Fruit fly (Drosophila melanogaster) whole organism, embryonic: Measurements from ENCODE around the gene CG31883.

ENCODE experiments used
- Abd-B ChIP-seq: fragments of 200-800 bp; sonication (Bioruptor generic); optimal IDR thresholded peaks from 2 replicates; lab custom pipeline; 2018; ENCODE audit warnings: missing biosample characterization, mild to moderate bottlenecking, missing genetic modification characterization, moderate library complexity
- Bgb ChIP-seq: fragments of 200-800 bp; sonication (Bioruptor generic); IDR thresholded peaks from 2 replicates; pipeline ENCODE4 v1.3.6; 2022; ENCODE audit warnings: missing biosample characterization, missing genetic modification characterization; ENCODE audit not compliant: partially characterized antibody
- Blimp-1 ChIP-seq: fragments of 200-800 bp; sonication (Bioruptor generic); optimal IDR thresholded peaks from 3 replicates; lab custom pipeline; 2018; ENCODE audit warnings: missing biosample characterization, missing genetic modification characterization, mild to moderate bottlenecking, moderate library complexity, missing genetic modification reagents
- CG10209 ChIP-seq: fragments of 200-800 bp; sonication (Bioruptor generic); optimal IDR thresholded peaks from 3 replicates; lab custom pipeline; 2017; ENCODE audit warnings: missing biosample characterization, mild to moderate bottlenecking, missing genetic modification characterization, missing genetic modification reagents
- CG11456 ChIP-seq: fragments of 200-800 bp; sonication (Bioruptor generic); IDR thresholded peaks from 3 replicates; pipeline ENCODE4 v1.3.6; 2022; ENCODE audit warnings: missing biosample characterization, missing genetic modification characterization
- CG12744 ChIP-seq: fragments of 200-800 bp; sonication (Bioruptor generic); optimal IDR thresholded peaks from 2 replicates; lab custom pipeline; 2016; ENCODE audit warnings: missing biosample characterization, missing genetic modification characterization
- CG13424 ChIP-seq: fragments of 200-800 bp; sonication (Bioruptor generic); optimal IDR thresholded peaks from 2 replicates; lab custom pipeline; 2019; ENCODE audit warnings: missing biosample characterization, mild to moderate bottlenecking, missing genetic modification characterization, moderate library complexity
- CG17361 ChIP-seq: fragments of 200-800 bp; sonication (Bioruptor generic); IDR thresholded peaks from 3 replicates; pipeline ENCODE4 v1.3.6; 2022; ENCODE audit warnings: missing biosample characterization, missing genetic modification characterization
- CG17802 ChIP-seq: fragments of 200-800 bp; sonication (Bioruptor generic); optimal IDR thresholded peaks from 2 replicates; lab custom pipeline; 2018; ENCODE audit warnings: missing biosample characterization, mild to moderate bottlenecking, missing genetic modification characterization, moderate library complexity
- CG2712 ChIP-seq: fragments of 200-800 bp; optimal IDR thresholded peaks from 3 replicates; lab custom pipeline; 2019; ENCODE audit warnings: missing biosample characterization, mild to moderate bottlenecking, missing genetic modification characterization, moderate library complexity
- CG31388 ChIP-seq: fragments of 200-800 bp; sonication (Bioruptor generic); optimal IDR thresholded peaks from 2 replicates; lab custom pipeline; 2016; ENCODE audit warnings: missing biosample characterization, missing genetic modification characterization
- CG3847 ChIP-seq: fragments of 200-800 bp; sonication (Bioruptor generic); IDR thresholded peaks from 2 replicates; pipeline ENCODE4 v1.3.6; 2022; ENCODE audit warnings: missing biosample characterization, missing genetic modification characterization
- CG42726 ChIP-seq: fragments of 200-800 bp; sonication (Bioruptor generic); IDR thresholded peaks from 2 replicates; pipeline ENCODE4 v1.3.6; 2022; ENCODE audit warnings: missing biosample characterization, missing genetic modification characterization; ENCODE audit not compliant: partially characterized antibody
- CG4730 ChIP-seq: fragments of 200-800 bp; sonication (Bioruptor generic); IDR thresholded peaks from 2 replicates; pipeline ENCODE4 v1.3.6; 2022; ENCODE audit warnings: missing biosample characterization, missing genetic modification characterization
- CG6254 ChIP-seq: fragments of 200-800 bp; sonication (Bioruptor generic); optimal IDR thresholded peaks from 3 replicates; lab custom pipeline; 2017; ENCODE audit warnings: mild to moderate bottlenecking, missing biosample characterization, missing genetic modification reagents, missing genetic modification characterization
- CG6683 ChIP-seq: fragments of 200-800 bp; sonication (Bioruptor generic); optimal IDR thresholded peaks from 2 replicates; lab custom pipeline; 2017; ENCODE audit warnings: missing biosample characterization, mild to moderate bottlenecking, missing genetic modification characterization, missing genetic modification reagents
- CG6689 ChIP-seq: fragments of 200-800 bp; sonication (Bioruptor generic); IDR thresholded peaks from 2 replicates; pipeline ENCODE4 v1.3.6; 2022; ENCODE audit warnings: missing biosample characterization, missing genetic modification characterization
- CG7839 ChIP-seq: fragments of 200-800 bp; sonication (Bioruptor generic); optimal IDR thresholded peaks from 3 replicates; lab custom pipeline; 2018; ENCODE audit warnings: missing biosample characterization, mild to moderate bottlenecking, missing genetic modification characterization, moderate library complexity
- CrebB ChIP-seq: fragments of 200-800 bp; sonication (Bioruptor generic); optimal IDR thresholded peaks from 3 replicates; lab custom pipeline; 2018; ENCODE audit warnings: missing biosample characterization, mild to moderate bottlenecking, missing genetic modification characterization
- D19A ChIP-seq: fragments of 200-800 bp; optimal IDR thresholded peaks from 3 replicates; lab custom pipeline; 2019; ENCODE audit warnings: missing biosample characterization, mild to moderate bottlenecking, missing genetic modification characterization, moderate library complexity
- Dbx ChIP-seq: fragments of 200-800 bp; sonication (Bioruptor generic); IDR thresholded peaks from 3 replicates; pipeline ENCODE4 v1.3.6; 2022; ENCODE audit warnings: missing biosample characterization, missing genetic modification characterization
- Eip74EF ChIP-seq, 2 experiments: fragments of 200-800 bp in 1 of 2; fragments of >200 bp in 1 of 2; sonication (Bioruptor generic) in 1 of 2; optimal IDR thresholded peaks; 2 replicates each; lab custom pipeline; 2017 to 2019; ENCODE audit warnings: missing biosample characterization in 2 of 2, missing genetic modification characterization in 2 of 2, mild to moderate bottlenecking in 1 of 2, moderate library complexity in 1 of 2
- Fer1 ChIP-seq: fragments of 200-800 bp; sonication (Bioruptor generic); optimal IDR thresholded peaks from 2 replicates; lab custom pipeline; 2017; ENCODE audit warnings: missing biosample characterization, mild to moderate bottlenecking, missing genetic modification characterization
- HLH3B ChIP-seq: fragments of 200-800 bp; sonication (Bioruptor generic); IDR thresholded peaks from 2 replicates; pipeline ENCODE4 v1.3.6; 2022; ENCODE audit warnings: missing biosample characterization, missing genetic modification characterization
- HmgZ ChIP-seq: fragments of 200-800 bp; sonication (Bioruptor generic); optimal IDR thresholded peaks from 2 replicates; lab custom pipeline; 2018; ENCODE audit warnings: missing biosample characterization, mild to moderate bottlenecking, missing genetic modification characterization
- Max ChIP-seq: fragments of 200-800 bp; sonication (Bioruptor generic); optimal IDR thresholded peaks from 2 replicates; lab custom pipeline; 2016; ENCODE audit warnings: missing biosample characterization, mild to moderate bottlenecking, missing genetic modification characterization
- NC2α ChIP-seq: fragments of 200-800 bp; sonication (Bioruptor generic); optimal IDR thresholded peaks from 2 replicates; lab custom pipeline; 2016; ENCODE audit warnings: missing biosample characterization, missing genetic modification characterization
- Rfx ChIP-seq: fragments of 200-800 bp; sonication (Bioruptor generic); IDR thresholded peaks from 2 replicates; pipeline ENCODE4 v1.3.6; 2022; ENCODE audit warnings: missing biosample characterization, missing genetic modification characterization
- Scr ChIP-seq: fragments of 200-800 bp; sonication (Bioruptor generic); IDR thresholded peaks from 2 replicates; pipeline ENCODE4 v1.3.6; 2022; ENCODE audit warnings: missing biosample characterization, missing genetic modification characterization; ENCODE audit not compliant: partially characterized antibody
- Taf1 ChIP-seq: fragments of 200-800 bp; sonication (Bioruptor generic); IDR thresholded peaks from 2 replicates; pipeline ENCODE4 v1.3.6; 2022; ENCODE audit warnings: missing biosample characterization, missing genetic modification characterization
- amos ChIP-seq: fragments of 200-800 bp; sonication (Bioruptor generic); IDR thresholded peaks from 2 replicates; pipeline ENCODE4 v1.3.6; 2022; ENCODE audit warnings: missing biosample characterization, missing genetic modification characterization; ENCODE audit not compliant: partially characterized antibody
- bsh ChIP-seq, 2 experiments: fragments of 200-800 bp; sonication (Bioruptor generic); optimal IDR thresholded peaks; 2 replicates each; lab custom pipeline; 2017 to 2018; ENCODE audit warnings: mild to moderate bottlenecking in 2 of 2, missing biosample characterization in 2 of 2, missing genetic modification characterization in 2 of 2, moderate library complexity in 1 of 2
- croc ChIP-seq: fragments of 200-800 bp; sonication (Bioruptor generic); conservative IDR thresholded peaks from 3 replicates; pipeline ENCODE4 v1.3.6; 2022; ENCODE audit warnings: missing biosample characterization, missing genetic modification characterization
- da ChIP-seq: fragments of 200-800 bp; sonication (Bioruptor generic); optimal IDR thresholded peaks from 2 replicates; lab custom pipeline; 2016; ENCODE audit warnings: missing biosample characterization, missing genetic modification characterization
- fd96Cb ChIP-seq: fragments of 200-800 bp; sonication (Bioruptor generic); optimal IDR thresholded peaks from 2 replicates; lab custom pipeline; 2018; ENCODE audit warnings: missing biosample characterization, mild to moderate bottlenecking, missing genetic modification characterization, moderate library complexity
- grau ChIP-seq: fragments of 200-800 bp; optimal IDR thresholded peaks from 3 replicates; lab custom pipeline; 2019; ENCODE audit warnings: missing biosample characterization, mild to moderate bottlenecking, missing genetic modification characterization, moderate library complexity
- gsb-n ChIP-seq: fragments of 200-800 bp; sonication (Bioruptor generic); optimal IDR thresholded peaks from 3 replicates; lab custom pipeline; 2018; ENCODE audit warnings: missing biosample characterization, mild to moderate bottlenecking, missing genetic modification characterization
- lola ChIP-seq, 3 experiments: fragments of >200 bp in 2 of 3; fragments of 200-800 bp in 1 of 3; sonication (Bioruptor generic) in 1 of 3; optimal IDR thresholded peaks; 2 replicates each; lab custom pipeline; 2017 to 2019; ENCODE audit warnings: missing biosample characterization in 3 of 3, missing genetic modification characterization in 3 of 3, mild to moderate bottlenecking in 1 of 3, moderate library complexity in 1 of 3
- mam ChIP-seq: fragments of 200-800 bp; sonication (Bioruptor generic); optimal IDR thresholded peaks from 3 replicates; lab custom pipeline; 2016; ENCODE audit warnings: missing biosample characterization, missing genetic modification characterization
- nom ChIP-seq: fragments of 200-800 bp; sonication (Bioruptor generic); optimal IDR thresholded peaks from 2 replicates; lab custom pipeline; 2017; ENCODE audit warnings: missing biosample characterization, missing genetic modification characterization, mild to moderate bottlenecking, moderate library complexity, missing genetic modification reagents
- pnt ChIP-seq: fragments of 200-800 bp; sonication (Bioruptor generic); optimal IDR thresholded peaks from 3 replicates; lab custom pipeline; 2016; ENCODE audit warnings: missing biosample characterization, missing genetic modification characterization
- prd ChIP-seq, 3 experiments: fragments of >200 bp in 2 of 3; fragments of 200-800 bp in 1 of 3; sonication (Bioruptor generic) in 1 of 3; optimal IDR thresholded peaks in 2 of 3; IDR thresholded peaks in 1 of 3; 2 replicates in 2 of 3; 3 replicates in 1 of 3; pipeline versions ENCODE4 v1.3.6 to Lab custom; 2017 to 2022; ENCODE audit warnings: missing biosample characterization in 1 of 3, missing genetic modification characterization in 1 of 3
- ranshi ChIP-seq: fragments of 200-800 bp; sonication (Bioruptor generic); IDR thresholded peaks from 2 replicates; pipeline ENCODE4 v1.3.6; 2022; ENCODE audit warnings: missing biosample characterization, missing genetic modification characterization
- ro ChIP-seq: fragments of 200-800 bp; sonication (Bioruptor generic); IDR thresholded peaks from 2 replicates; pipeline ENCODE4 v1.3.6; 2022; ENCODE audit warnings: missing biosample characterization, missing genetic modification characterization
- scrt ChIP-seq: fragments of 200-800 bp; sonication (Bioruptor generic); optimal IDR thresholded peaks from 2 replicates; lab custom pipeline; 2018; ENCODE audit warnings: missing biosample characterization, mild to moderate bottlenecking, missing genetic modification characterization, moderate library complexity
- so ChIP-seq: fragments of 200-800 bp; sonication (Bioruptor generic); IDR thresholded peaks from 3 replicates; pipeline ENCODE4 v1.3.6; 2022; ENCODE audit warnings: missing biosample characterization, missing genetic modification characterization
- sqz ChIP-seq: fragments of 200-800 bp; sonication (Bioruptor generic); optimal IDR thresholded peaks from 3 replicates; lab custom pipeline; 2018; ENCODE audit warnings: missing biosample characterization, mild to moderate bottlenecking, missing genetic modification characterization
- tap ChIP-seq: fragments of 200-800 bp; optimal IDR thresholded peaks from 3 replicates; lab custom pipeline; 2019; ENCODE audit warnings: missing biosample characterization, mild to moderate bottlenecking, missing genetic modification characterization, moderate library complexity
- unpg ChIP-seq: fragments of 200-800 bp; sonication (Bioruptor generic); optimal IDR thresholded peaks from 3 replicates; lab custom pipeline; 2018; ENCODE audit warnings: missing biosample characterization, mild to moderate bottlenecking, missing genetic modification characterization, moderate library complexity

The CG31883 gene

DNA sequence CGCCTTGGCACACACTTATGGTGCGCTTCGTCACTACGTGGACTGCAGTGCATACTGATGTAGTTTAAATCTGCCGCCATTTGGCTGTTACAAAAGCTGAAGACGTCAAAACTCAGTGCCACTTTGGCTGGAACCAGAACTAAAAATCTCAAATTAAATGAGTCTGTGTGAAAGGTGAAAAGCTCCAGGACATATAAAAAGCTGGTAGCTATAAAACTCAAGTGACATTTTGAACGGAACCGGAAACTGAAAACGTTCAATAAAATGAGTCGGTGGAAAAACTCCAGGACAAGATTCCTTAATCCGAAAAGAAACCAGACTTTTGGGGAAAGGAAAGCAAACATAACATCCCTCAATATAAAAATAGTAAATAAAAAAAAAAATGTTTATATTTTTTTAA, 37.5 kb upstream of the CG31883 start (continued):
- TF ChIP-seq Bgb (peak; percentile 17; the same call in 1 of the 2 replicates), Taf1 (GFP tag; lab: Robert Waterston, UW) (no peak), pnt (no peak), Abd-B (GFP tag; lab: Kevin White, UChicago) (no peak), CG17361 (peak; percentile 48; the same call in 1 of the 3 replicates), Scr (GFP tag; lab: Robert Waterston, UW) (no peak), amos (no peak), grau (tag; lab: Kevin White, UChicago) (no peak), Fer1 (GFP tag; lab: Kevin White, UChicago) (peak; percentile 85), Rfx (GFP tag; lab: Robert Waterston, UW) (peak; percentile 72), unpg (GFP tag; lab: Kevin White, UChicago) (no peak), CG6254 (GFP tag; lab: Kevin White, UChicago) (no peak), CG12744 (no peak), Dbx (GFP tag; lab: Robert Waterston, UW) (peak; percentile 76; the same call in 2 of the 3 replicates), CG6689 (GFP tag; lab: Robert Waterston, UW) (peak; percentile 44), sqz (peak; percentile 50), Blimp-1 (GFP tag; lab: Kevin White, UChicago) (peak; percentile 38), tap (tag; lab: Kevin White, UChicago) (peak; percentile 27), CG2712 (peak; percentile 33), CG42726 (GFP tag; lab: Robert Waterston, UW) (0 out of 2 replicates have a peak, but pooled peaks have one; percentile 6), D19A (tag; lab: Kevin White, UChicago) (no peak), CG4730 (no peak), so (GFP tag; lab: Robert Waterston, UW) (no peak; the same call in 2 of the 3 replicates), CrebB (no peak), CG17802 (tag; lab: Kevin White, UChicago) (no peak), CG31388 (no peak), Max (GFP tag; lab: Kevin White, UChicago) (peak; percentile 30), prd (optimal IDR thresholded peaks at IDR 0.05; lab: Kevin White, UChicago) (no peak), prd (GFP tag; IDR thresholded peaks at IDR 0.05; lab: Robert Waterston, UW) (0 out of 3 replicates have a peak, but pooled peaks have one; percentile 17), Eip74EF (GFP tag; optimal IDR thresholded peaks at IDR 0.05; lab: Kevin White, UChicago) (peak in 1 of 2 experiments; percentile 30), ro (GFP tag; lab: Robert Waterston, UW) (no peak; the same call in 1 of the 2 replicates), CG7839 (tag; lab: Kevin White, UChicago) (peak; percentile 54), HmgZ (tag; lab: Kevin White, UChicago) (no peak), lola (GFP tag; optimal IDR thresholded peaks at IDR 0.05; lab: Kevin White, UChicago) (no peak), CG10209 (GFP tag; lab: Kevin White, UChicago) (peak; percentile 33), croc (GFP tag; lab: Robert Waterston, UW) (no peak), mam (GFP tag; lab: Kevin White, UChicago) (no peak), CG11456 (peak; percentile 85), CG6683 (GFP tag; lab: Kevin White, UChicago) (peak; percentile 66), CG13424 (tag; lab: Kevin White, UChicago) (no peak), nom (GFP tag; lab: Kevin White, UChicago) (peak; percentile 87), fd96Cb (tag; lab: Kevin White, UChicago) (no peak), da (GFP tag; lab: Kevin White, UChicago) (no peak), bsh (GFP tag; optimal IDR thresholded peaks at IDR 0.05; lab: Kevin White, UChicago) (no peak), gsb-n (tag; lab: Kevin White, UChicago) (no peak), scrt (GFP tag; lab: Kevin White, UChicago) (peak; percentile 72), NC2α (GFP tag; lab: Kevin White, UChicago) (no peak), HLH3B (GFP tag; lab: Robert Waterston, UW) (peak; percentile 46; the same call in 1 of the 2 replicates), ranshi (GFP tag; lab: Robert Waterston, UW) (peak; percentile 55), CG3847 (GFP tag; lab: Robert Waterston, UW) (peak; percentile 68)
